Worm (Caenorhabditis elegans): ENCODE results near the gene C32D5.14.

DNA sequence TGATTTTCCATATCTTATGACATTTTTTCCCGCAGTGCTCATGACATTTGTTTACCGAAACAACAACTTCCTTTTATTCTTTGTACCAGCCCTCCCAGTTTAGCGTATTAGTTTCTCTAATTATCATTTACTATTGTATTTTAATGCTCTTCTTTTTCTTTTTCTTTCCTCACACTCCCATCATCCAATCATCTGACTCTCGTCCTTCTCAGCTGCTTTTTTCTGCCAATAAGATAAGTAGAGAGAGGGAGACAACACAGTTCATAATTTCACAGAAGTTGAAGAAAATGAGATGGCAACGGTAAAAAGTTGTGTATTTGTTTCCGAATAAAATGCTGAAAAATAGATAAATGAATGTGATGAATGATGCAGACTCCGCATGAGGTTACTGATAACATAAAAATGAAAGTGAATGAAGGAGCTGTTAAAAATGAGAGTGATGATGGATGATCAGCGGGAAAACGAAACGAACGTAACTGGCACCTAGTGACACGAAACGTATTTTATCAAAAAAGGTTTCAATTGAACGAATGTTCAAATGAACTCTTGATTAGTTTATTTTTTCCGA is 42.2 kb downstream of the C32D5.14 start:
- no peak for TF ChIP-seq nhr-12 (tag; optimal IDR thresholded peaks at IDR 0.05)
- TF ChIP-seq mab-5 (tag; optimal IDR thresholded peaks at IDR 0.05), result no peak
- no peak for TF ChIP-seq elt-1 (tag; optimal IDR thresholded peaks at IDR 0.05; ENCODE audit: borderline replicate concordance, insufficient read depth)

Data from whole organism, mixed stage, embryonic.